Fruit fly (Drosophila melanogaster): ENCODE results near the gene CG17568.

The CG17568 gene

DNA sequence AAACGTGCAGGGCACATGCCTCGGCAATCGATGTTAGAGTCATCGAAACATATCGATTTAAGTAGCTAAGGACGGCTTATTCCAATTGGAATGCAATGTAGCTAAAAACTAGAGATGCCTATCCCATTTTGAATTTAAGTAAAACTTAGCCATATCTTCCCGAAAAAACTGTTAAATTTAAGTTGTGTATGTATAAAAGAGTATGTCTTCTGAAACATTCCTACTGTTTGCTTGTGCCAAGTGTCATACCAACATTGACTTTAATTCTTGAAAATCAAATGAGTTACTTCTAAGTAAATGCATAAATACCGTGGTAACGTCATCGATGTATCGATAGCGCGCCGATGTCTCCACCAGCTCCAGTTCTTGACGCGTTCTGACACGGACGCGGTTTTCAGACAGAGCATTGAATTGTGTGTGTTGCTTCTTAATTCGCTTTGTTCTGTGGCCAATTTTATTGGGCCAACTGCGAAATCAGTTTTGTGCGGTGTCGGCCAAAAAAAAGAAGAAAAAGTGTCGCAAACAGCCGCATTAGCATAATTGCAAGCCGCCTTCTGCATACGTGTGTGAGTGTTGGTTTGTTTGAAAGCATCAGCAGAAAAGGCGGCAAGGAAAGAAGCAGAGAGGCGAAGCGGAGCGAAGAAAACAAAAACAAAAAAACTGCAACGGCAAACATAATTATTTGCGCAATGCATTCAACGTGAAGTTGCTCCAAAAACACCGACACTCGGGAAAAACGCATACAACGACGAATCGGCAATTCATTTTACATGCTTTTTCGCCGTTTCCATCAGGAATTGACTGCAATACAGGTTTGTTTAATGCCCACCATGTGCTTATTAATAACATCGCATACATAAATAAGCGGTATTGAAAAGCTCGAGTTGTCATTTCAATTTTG, 47.8 kb downstream of the CG17568 start, which contains the start of gene brat (continued):
- peak; percentile 33 for TF ChIP-seq Fer2 (tag; optimal IDR thresholded peaks at IDR 0.05)
- TF ChIP-seq Opbp (GFP tag; IDR thresholded peaks at IDR 0.05; ENCODE audit: partially characterized antibody) = peak; percentile 87; the same call in 2 of the 3 replicates
- TF ChIP-seq tll (GFP tag; optimal IDR thresholded peaks at IDR 0.05) = peak in 1 of 2 experiments; percentile 36
- peak; percentile 13 for TF ChIP-seq CG11398 (GFP tag; optimal IDR thresholded peaks at IDR 0.05)
- TF ChIP-seq Hr51 (GFP tag; optimal IDR thresholded peaks at IDR 0.05) = peak; percentile 29 to 42
- TF ChIP-seq Side (GFP tag; optimal IDR thresholded peaks at IDR 0.05) = peak; percentile 71
- peak; percentile 44 for TF ChIP-seq Fer3 (tag; optimal IDR thresholded peaks at IDR 0.05)
- TF ChIP-seq CG9609 (GFP tag; optimal IDR thresholded peaks at IDR 0.05) = peak; percentile 56
- TF ChIP-seq CG17361 (GFP tag; IDR thresholded peaks at IDR 0.05) = peak; percentile 66
- TF ChIP-seq az2 (GFP tag; optimal IDR thresholded peaks at IDR 0.05) = peak; percentile 56
- TF ChIP-seq CG17385 (GFP tag; optimal IDR thresholded peaks at IDR 0.05) = peak; percentile 84
- peak; percentile 22 to 57 for TF ChIP-seq chif (GFP tag; optimal IDR thresholded peaks at IDR 0.05)
- TF ChIP-seq CG10979 (tag; optimal IDR thresholded peaks at IDR 0.05) = peak; percentile 20
- TF ChIP-seq CG1832 (GFP tag; optimal IDR thresholded peaks at IDR 0.05) = no peak
- peak; percentile 33; the same call in 1 of the 2 replicates for TF ChIP-seq Xrp1 (GFP tag; IDR thresholded peaks at IDR 0.05)
- TF ChIP-seq Deaf1 (tag; optimal IDR thresholded peaks at IDR 0.05) = peak; percentile 19
- TF ChIP-seq seq (GFP tag; IDR thresholded peaks at IDR 0.05) = peak; percentile 15; the same call in 1 of the 2 replicates
- TF ChIP-seq HmgZ (tag; optimal IDR thresholded peaks at IDR 0.05) = peak; percentile 54
- TF ChIP-seq Sry-β (GFP tag; optimal IDR thresholded peaks at IDR 0.05) = peak; percentile 89
- TF ChIP-seq pnt (GFP tag; optimal IDR thresholded peaks at IDR 0.05) = peak; percentile 59
- TF ChIP-seq org-1 (GFP tag; optimal IDR thresholded peaks at IDR 0.05) = no peak
- peak; percentile 54; the same call in 1 of the 2 replicates for TF ChIP-seq Rfx (GFP tag; IDR thresholded peaks at IDR 0.05)
- TF ChIP-seq dysf (GFP tag; IDR thresholded peaks at IDR 0.05) = peak; percentile 56; the same call in 1 of the 3 replicates
- TF ChIP-seq HHEX (GFP tag; optimal IDR thresholded peaks at IDR 0.05) = peak; percentile 29
- TF ChIP-seq CG7357 (GFP tag; IDR thresholded peaks at IDR 0.05) = peak; percentile 69
- TF ChIP-seq CG11456 (GFP tag; IDR thresholded peaks at IDR 0.05) = no peak
- peak; percentile 66 for TF ChIP-seq Antp (GFP tag; optimal IDR thresholded peaks at IDR 0.05)
- TF ChIP-seq Drgx (GFP tag; IDR thresholded peaks at IDR 0.05) = 0 out of 2 replicates have a peak, but pooled peaks have one; percentile 21
- peak; percentile 17 for TF ChIP-seq oc (tag; optimal IDR thresholded peaks at IDR 0.05)
- no peak for TF ChIP-seq CG6765 (GFP tag; optimal IDR thresholded peaks at IDR 0.05)
- TF ChIP-seq repo (GFP tag; optimal IDR thresholded peaks at IDR 0.05) = peak; percentile 18
- TF ChIP-seq CG11247 (GFP tag; IDR thresholded peaks at IDR 0.05) = 0 out of 2 replicates have a peak, but pooled peaks have one; percentile 24
- no peak for TF ChIP-seq CG8478 (optimal IDR thresholded peaks at IDR 0.05)
- peak; percentile 56; the same call in 1 of the 3 replicates for TF ChIP-seq jigr1 (GFP tag; IDR thresholded peaks at IDR 0.05)
- TF ChIP-seq CG31441 (GFP tag; IDR thresholded peaks at IDR 0.05) = peak; percentile 38; the same call in 1 of the 2 replicates
- peak in 1 of 2 experiments; percentile 6 for TF ChIP-seq bsh (GFP tag; optimal IDR thresholded peaks at IDR 0.05)
- peak; percentile 52 for TF ChIP-seq Ssrp (tag; optimal IDR thresholded peaks at IDR 0.05)
- TF ChIP-seq Scr (GFP tag; IDR thresholded peaks at IDR 0.05; ENCODE audit: partially characterized antibody) = peak; percentile 96
- peak; percentile 25; the same call in 1 of the 2 replicates for TF ChIP-seq peb (GFP tag; IDR thresholded peaks at IDR 0.05)
- peak; percentile 69 for TF ChIP-seq cwo (GFP tag; optimal IDR thresholded peaks at IDR 0.05)
- TF ChIP-seq vvl (GFP tag; IDR thresholded peaks at IDR 0.05) = peak; percentile 16; the same call in 1 of the 2 replicates
- TF ChIP-seq CG7839 (tag; optimal IDR thresholded peaks at IDR 0.05) = peak; percentile 38
- TF ChIP-seq MBD-R2 (GFP tag; IDR thresholded peaks at IDR 0.05) = peak; percentile 41
- no peak for TF ChIP-seq wek (GFP tag; optimal IDR thresholded peaks at IDR 0.05)
- peak; percentile 0 for TF ChIP-seq CG15269 (tag; optimal IDR thresholded peaks at IDR 0.05)
- TF ChIP-seq Dfd (GFP tag; optimal IDR thresholded peaks at IDR 0.05) = no peak
- TF ChIP-seq CG12659 (GFP tag; optimal IDR thresholded peaks at IDR 0.05) = peak; percentile 73
